Worm (Caenorhabditis elegans): Measurements from ENCODE around the gene C30H6.12.

The C30H6.12 gene

ce11 chrIV:17427423-17427822, 44.3 kb downstream of the C30H6.12 start, which contains the start of gene C06A12.3:
Gene C06A12.3 (plus strand): TSS chrIV:17427723.
- no peak for TF ChIP-seq ztf-23 (GFP tag; IDR thresholded peaks at IDR 0.05)
- no peak for TF ChIP-seq T22C8.4 (GFP tag; IDR thresholded peaks at IDR 0.05)
- TF ChIP-seq cog-1 (tag; optimal IDR thresholded peaks at IDR 0.05), result no peak
- TF ChIP-seq ref-1 (GFP tag; conservative IDR thresholded peaks at IDR 0.05), result no peak
- TF ChIP-seq ztf-29 (GFP tag; IDR thresholded peaks at IDR 0.05), result no peak
- TF ChIP-seq tab-1 (GFP tag; IDR thresholded peaks at IDR 0.05), result no peak
- TF ChIP-seq klf-2 (GFP tag; conservative IDR thresholded peaks at IDR 0.05), result no peak
- no peak for TF ChIP-seq flt-1 (GFP tag; IDR thresholded peaks at IDR 0.05)
- TF ChIP-seq med-1 (GFP tag; optimal IDR thresholded peaks at IDR 0.05; ENCODE audit: insufficient read depth), result no peak

- TF ChIP-seq med-1 (GFP tag; optimal IDR thresholded peaks at IDR 0.05; ENCODE audit: insufficient read depth), result no peak
- no peak for TF ChIP-seq klf-2 (GFP tag; conservative IDR thresholded peaks at IDR 0.05)
- TF ChIP-seq cog-1 (tag; optimal IDR thresholded peaks at IDR 0.05), result no peak
- TF ChIP-seq ztf-23 (GFP tag; IDR thresholded peaks at IDR 0.05), result no peak
- no peak for TF ChIP-seq flt-1 (GFP tag; IDR thresholded peaks at IDR 0.05)
- TF ChIP-seq T22C8.4 (GFP tag; IDR thresholded peaks at IDR 0.05), result no peak
- TF ChIP-seq ref-1 (GFP tag; conservative IDR thresholded peaks at IDR 0.05), result no peak
- TF ChIP-seq ztf-29 (GFP tag; IDR thresholded peaks at IDR 0.05), result no peak
- no peak for TF ChIP-seq tab-1 (GFP tag; IDR thresholded peaks at IDR 0.05)
These were observed 48.1 kb downstream of the C30H6.12 start, which contains the start of gene lact-6 for ce11 chrIV:17431287-17431686. Gene lact-6 (minus strand): TSS chrIV:17431387.

- TF ChIP-seq med-1 (GFP tag; optimal IDR thresholded peaks at IDR 0.05; ENCODE audit: insufficient read depth) (no peak), ref-1 (GFP tag; conservative IDR thresholded peaks at IDR 0.05) (no peak), cog-1 (tag; optimal IDR thresholded peaks at IDR 0.05) (no peak), tab-1 (GFP tag; IDR thresholded peaks at IDR 0.05) (no peak), klf-2 (GFP tag; conservative IDR thresholded peaks at IDR 0.05) (no peak), ztf-23 (GFP tag; IDR thresholded peaks at IDR 0.05) (no peak), T22C8.4 (GFP tag; IDR thresholded peaks at IDR 0.05) (no peak), flt-1 (GFP tag; IDR thresholded peaks at IDR 0.05) (no peak), ztf-29 (GFP tag; IDR thresholded peaks at IDR 0.05) (no peak)
These were observed 49.2 kb downstream of the C30H6.12 start for ce11 chrIV:17432223-17432826.

ce11 chrIV:17435228-17435627, 52.1 kb downstream of the C30H6.12 start:
- TF ChIP-seq ztf-23 (GFP tag; IDR thresholded peaks at IDR 0.05) (no peak), cog-1 (tag; optimal IDR thresholded peaks at IDR 0.05) (no peak), ztf-29 (GFP tag; IDR thresholded peaks at IDR 0.05) (no peak), med-1 (GFP tag; optimal IDR thresholded peaks at IDR 0.05; ENCODE audit: insufficient read depth) (no peak), flt-1 (GFP tag; IDR thresholded peaks at IDR 0.05) (no peak), T22C8.4 (GFP tag; IDR thresholded peaks at IDR 0.05) (no peak), klf-2 (GFP tag; conservative IDR thresholded peaks at IDR 0.05) (no peak), ref-1 (GFP tag; conservative IDR thresholded peaks at IDR 0.05) (no peak), tab-1 (GFP tag; IDR thresholded peaks at IDR 0.05) (no peak)

Measured in whole organism, midembryonic.